Worm (Caenorhabditis elegans): Measurements from ENCODE around the gene nlp-11.

ce11 chrII:9729196-9729595 lies 37.5 kb upstream of the nlp-11 start:
- TF ChIP-seq nhr-237 (tag; optimal IDR thresholded peaks at IDR 0.05) (no peak), unc-62 (GFP tag; optimal IDR thresholded peaks at IDR 0.05) (no peak), bed-3 (GFP tag; optimal IDR thresholded peaks at IDR 0.05) (no peak), blmp-1 (tag; optimal IDR thresholded peaks at IDR 0.05) (no peak), tbx-8 (GFP tag; optimal IDR thresholded peaks at IDR 0.05) (no peak), nhr-12 (tag; optimal IDR thresholded peaks at IDR 0.05) (no peak), lsy-2 (tag; optimal IDR thresholded peaks at IDR 0.05) (no peak), sptf-1 (tag; optimal IDR thresholded peaks at IDR 0.05) (no peak), ztf-11 (tag; optimal IDR thresholded peaks at IDR 0.05) (no peak), zip-8 (tag; optimal IDR thresholded peaks at IDR 0.05) (no peak), snpc-4 (tag; optimal IDR thresholded peaks at IDR 0.05) (no peak), ces-1 (GFP tag; optimal IDR thresholded peaks at IDR 0.05) (no peak)

All from whole organism, mixed stage, embryonic.